Fruit fly (Drosophila melanogaster) whole organism: ENCODE measurements around the gene CkIIbeta.

Source experiments
- CG8478 ChIP-seq: fragments of >200 bp; optimal IDR thresholded peaks from 2 replicates; lab custom pipeline; 2018; ENCODE audit warnings: inconsistent platforms
- Dll ChIP-seq: fragments of >200 bp; optimal IDR thresholded peaks from 2 replicates; lab custom pipeline; 2017
- EcR ChIP-seq, 2 experiments: fragments of >200 bp; optimal IDR thresholded peaks; 2 replicates each; lab custom pipeline; 2017; ENCODE audit warnings: missing biosample characterization in 2 of 2, missing genetic modification characterization in 2 of 2, missing genetic modification reagents in 2 of 2
- pan ChIP-seq: fragments of >200 bp; optimal IDR thresholded peaks from 2 replicates; lab custom pipeline; 2017
- psq ChIP-seq: fragments of >200 bp; optimal IDR thresholded peaks from 2 replicates; lab custom pipeline; 2017
- usp ChIP-seq: fragments of >200 bp; optimal IDR thresholded peaks from 2 replicates; lab custom pipeline; 2017; ENCODE audit warnings: missing biosample characterization, missing genetic modification characterization, mixed read lengths

The CkIIbeta gene

dm6 chrX:11848507-11849264, 56.4 kb downstream of the CkIIbeta start:
- no peak for TF ChIP-seq Dll (lab: Kevin White, UChicago)
- no peak for TF ChIP-seq usp (GFP tag; lab: Kevin White, UChicago)
- no peak for TF ChIP-seq psq
- TF ChIP-seq pan (lab: Kevin White, UChicago): no peak
- TF ChIP-seq EcR (GFP tag; optimal IDR thresholded peaks at IDR 0.05; lab: Kevin White, UChicago): no peak
- no peak for TF ChIP-seq CG8478

dm6 chrX:11849267-11849666, 56.9 kb downstream of the CkIIbeta start:
- TF ChIP-seq Dll (lab: Kevin White, UChicago) (no peak), EcR (GFP tag; optimal IDR thresholded peaks at IDR 0.05; lab: Kevin White, UChicago) (no peak), CG8478 (no peak), usp (GFP tag; lab: Kevin White, UChicago) (no peak), psq (no peak), pan (lab: Kevin White, UChicago) (no peak)
